Worm (Caenorhabditis elegans): Measurements from ENCODE around the gene K06A9.1.

- no peak for TF ChIP-seq tbx-2 (tag; optimal IDR thresholded peaks at IDR 0.05)
- TF ChIP-seq C38D4.7 (GFP tag; optimal IDR thresholded peaks at IDR 0.05): no peak
- no peak for TF ChIP-seq fkh-10 (GFP tag; optimal IDR thresholded peaks at IDR 0.05)
- no peak for TF ChIP-seq hlh-6 (tag; optimal IDR thresholded peaks at IDR 0.05)
- no peak for TF ChIP-seq ama-1 (optimal IDR thresholded peaks at IDR 0.05)
- no peak for TF ChIP-seq pax-1 (tag; optimal IDR thresholded peaks at IDR 0.05)
- TF ChIP-seq pat-9 (tag; optimal IDR thresholded peaks at IDR 0.05): no peak
- TF ChIP-seq ceh-24 (tag; optimal IDR thresholded peaks at IDR 0.05): no peak
- no peak for TF ChIP-seq dmd-4 (tag; optimal IDR thresholded peaks at IDR 0.05; ENCODE audit: borderline replicate concordance)
These were observed 18.3 kb upstream of the K06A9.1 start for ce11 chrX:1529013-1529412.
